ENCODE assay signal across 1 fruit fly cellular context in the genomic region with DNA sequence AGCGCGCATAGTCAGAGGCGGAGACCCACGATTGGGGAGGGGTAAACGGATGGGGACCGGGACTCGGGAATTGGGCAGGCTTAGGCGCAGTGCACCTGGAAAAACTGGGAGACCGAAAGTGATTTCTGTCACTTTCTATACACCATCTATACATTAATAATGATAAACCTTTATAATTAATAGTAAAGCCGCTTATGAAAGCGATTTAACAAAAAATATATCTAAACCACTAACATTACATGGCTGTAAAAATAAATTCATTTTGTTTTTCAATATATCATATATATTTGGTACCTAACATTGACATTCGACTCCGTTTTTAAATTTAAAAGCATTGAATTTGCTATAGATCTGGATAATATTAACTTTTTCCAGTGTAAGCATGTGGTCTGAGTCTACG.
TF ChIP-seq lines count a peak whose summit lies in the region.

No protein-coding gene starts in this region.

TF ChIP-seq in whole organism, embryonic, 481 proteins besides CTCF, POLR2A, EP300 and RAD21 (continued from another document):
- TF ChIP-seq CG30403 (GFP tag; optimal IDR thresholded peaks at IDR 0.05; lab: Kevin White, UChicago) (peak; percentile 45), CG34422 (GFP tag; IDR thresholded peaks at IDR 0.05; lab: Robert Waterston, UW) (no peak), Ptx1 (GFP tag; IDR thresholded peaks at IDR 0.05; lab: Robert Waterston, UW) (peak; percentile 38; the same call in 1 of the 2 replicates), D19B (GFP tag; optimal IDR thresholded peaks at IDR 0.05; lab: Kevin White, UChicago) (no peak), CG11696 (GFP tag; IDR thresholded peaks at IDR 0.05; lab: Robert Waterston, UW) (no peak), E2f2 (GFP tag; IDR thresholded peaks at IDR 0.05; lab: Robert Waterston, UW) (no peak), zf30C (GFP tag; optimal IDR thresholded peaks at IDR 0.05; lab: Kevin White, UChicago) (peak; percentile 42), Sox100B (GFP tag; optimal IDR thresholded peaks at IDR 0.05; lab: Kevin White, UChicago) (peak; percentile 56), kni (GFP tag; optimal IDR thresholded peaks at IDR 0.05; lab: Kevin White, UChicago) (no peak), CG6813 (GFP tag; optimal IDR thresholded peaks at IDR 0.05; lab: Kevin White, UChicago) (no peak), CG7963 (GFP tag; IDR thresholded peaks at IDR 0.05; lab: Robert Waterston, UW; ENCODE audit: partially characterized antibody) (no peak)
